Worm (Caenorhabditis elegans): ENCODE results near the gene C16D9.9.

Gene C16D9.9

ce11 chrV:8224634-8225033 is 39.4 kb upstream of the C16D9.9 start, which contains the start of gene pax-1:
Gene pax-1, plus strand, starts transcription at chrV:8224934.
- no peak for TF ChIP-seq ceh-6 (GFP tag; optimal IDR thresholded peaks at IDR 0.05)
- no peak for TF ChIP-seq pax-1 (tag; optimal IDR thresholded peaks at IDR 0.05)
- TF ChIP-seq K02D7.2 (tag; optimal IDR thresholded peaks at IDR 0.05) = no peak
- no peak for TF ChIP-seq ceh-2 (tag; optimal IDR thresholded peaks at IDR 0.05)
- TF ChIP-seq npax-4 (tag; optimal IDR thresholded peaks at IDR 0.05) = no peak
- no peak for TF ChIP-seq unc-3 (GFP tag; conservative IDR thresholded peaks at IDR 0.05)
- no peak for TF ChIP-seq unc-3 (tag; optimal IDR thresholded peaks at IDR 0.05)
- no peak for TF ChIP-seq elt-2 (tag; optimal IDR thresholded peaks at IDR 0.05)
- TF ChIP-seq dmd-4 (tag; optimal IDR thresholded peaks at IDR 0.05; ENCODE audit: borderline replicate concordance) = no peak
- no peak for TF ChIP-seq ceh-48 (tag; optimal IDR thresholded peaks at IDR 0.05)

- TF ChIP-seq mec-3 (tag; optimal IDR thresholded peaks at IDR 0.05; ENCODE audit: borderline replicate concordance) (no peak), C08G9.2 (tag; optimal IDR thresholded peaks at IDR 0.05) (no peak), ceh-18 (tag; optimal IDR thresholded peaks at IDR 0.05) (no peak), nhr-11 (tag; optimal IDR thresholded peaks at IDR 0.05) (no peak), K02D7.2 (tag; optimal IDR thresholded peaks at IDR 0.05) (no peak), pha-2 (tag; optimal IDR thresholded peaks at IDR 0.05) (no peak), dve-1 (tag; optimal IDR thresholded peaks at IDR 0.05) (no peak)
These were observed 37.2 kb upstream of the C16D9.9 start, which contains the start of gene K07C11.10 for ce11 chrV:8226812-8227211. Gene K07C11.10, minus strand, starts transcription at chrV:8226912.

ce11 chrV:8228712-8229119 is 35.3 kb upstream of the C16D9.9 start:
- TF ChIP-seq nfya-1 (tag; optimal IDR thresholded peaks at IDR 0.05) = peak; percentile 49
- TF ChIP-seq unc-86 (tag; optimal IDR thresholded peaks at IDR 0.05) = no peak
- TF ChIP-seq elt-2 (tag; optimal IDR thresholded peaks at IDR 0.05) = no peak
- TF ChIP-seq mec-3 (tag; optimal IDR thresholded peaks at IDR 0.05; ENCODE audit: borderline replicate concordance) = no peak
- peak; percentile 27 for TF ChIP-seq ceh-31 (tag; optimal IDR thresholded peaks at IDR 0.05)
- TF ChIP-seq syd-9 (tag; optimal IDR thresholded peaks at IDR 0.05) = peak; percentile 15
- TF ChIP-seq ets-4 (tag; optimal IDR thresholded peaks at IDR 0.05) = no peak
- TF ChIP-seq ceh-18 (tag; optimal IDR thresholded peaks at IDR 0.05) = peak; percentile 10
- TF ChIP-seq ama-1 (optimal IDR thresholded peaks at IDR 0.05) = peak; percentile 82
- TF ChIP-seq T23F11.4 (GFP tag; optimal IDR thresholded peaks at IDR 0.05) = no peak
- TF ChIP-seq C08G9.2 (tag; optimal IDR thresholded peaks at IDR 0.05) = peak; percentile 26
- peak; percentile 33 for TF ChIP-seq rnt-1 (tag; optimal IDR thresholded peaks at IDR 0.05)
- TF ChIP-seq ref-2 (tag; optimal IDR thresholded peaks at IDR 0.05) = peak; percentile 17
- TF ChIP-seq ceh-30 (tag; optimal IDR thresholded peaks at IDR 0.05) = peak; percentile 12
- peak; percentile 17 for TF ChIP-seq tbx-2 (tag; optimal IDR thresholded peaks at IDR 0.05)
- peak; percentile 7 for TF ChIP-seq ceh-2 (tag; optimal IDR thresholded peaks at IDR 0.05)
- no peak for TF ChIP-seq pqm-1 (tag; optimal IDR thresholded peaks at IDR 0.05)

- TF ChIP-seq K09A11.1 (tag; optimal IDR thresholded peaks at IDR 0.05; ENCODE audit: insufficient read depth) (no peak), che-1 (tag; optimal IDR thresholded peaks at IDR 0.05) (peak; percentile 23), C08G9.2 (tag; optimal IDR thresholded peaks at IDR 0.05) (peak; percentile 23), ceh-14 (tag; optimal IDR thresholded peaks at IDR 0.05) (no peak), hlh-6 (tag; optimal IDR thresholded peaks at IDR 0.05) (peak; percentile 20), nhr-232 (tag; optimal IDR thresholded peaks at IDR 0.05) (no peak)
These were observed 34.0 kb upstream of the C16D9.9 start for ce11 chrV:8230056-8230455.

ce11 chrV:8235331-8235730 is 28.7 kb upstream of the C16D9.9 start:
- TF ChIP-seq ref-2 (tag; optimal IDR thresholded peaks at IDR 0.05) = peak; percentile 52
- peak; percentile 46 for TF ChIP-seq nhr-232 (tag; optimal IDR thresholded peaks at IDR 0.05)
- TF ChIP-seq K09A11.1 (tag; optimal IDR thresholded peaks at IDR 0.05; ENCODE audit: insufficient read depth) = no peak
- TF ChIP-seq ahr-1 (tag; optimal IDR thresholded peaks at IDR 0.05) = no peak
- TF ChIP-seq madf-2 (tag; optimal IDR thresholded peaks at IDR 0.05) = no peak
- TF ChIP-seq ceh-6 (GFP tag; optimal IDR thresholded peaks at IDR 0.05) = peak; percentile 16
- no peak for TF ChIP-seq elt-4 (tag; optimal IDR thresholded peaks at IDR 0.05)
- TF ChIP-seq hlh-30 (tag; optimal IDR thresholded peaks at IDR 0.05; ENCODE audit: insufficient read depth) = peak; percentile 1
- TF ChIP-seq lin-11 (tag; optimal IDR thresholded peaks at IDR 0.05) = no peak
- TF ChIP-seq sdc-2 (tag; optimal IDR thresholded peaks at IDR 0.05) = peak; percentile 3

All from whole organism, late embryonic.